In genomic region chrV:10525902-10526301, ce11 we compare ENCODE assay signal across 2 worm cellular contexts.
TF ChIP-seq lines count a peak whose summit lies in the region.

Gene C35A5.8, minus strand, starts transcription at chrV:10525908.
Gene hda-11, plus strand, starts transcription at chrV:10526184.

TF ChIP-seq in whole organism, L4 larva, 104 proteins besides CTCF, POLR2A, EP300 and RAD21 (continued from another document and continues in another):
- TF ChIP-seq R02D3.7 (tag; optimal IDR thresholded peaks at IDR 0.05; lab: Kevin White, UChicago) = no peak
- TF ChIP-seq ama-1 (optimal IDR thresholded peaks at IDR 0.05; lab: Kevin White, UChicago) = no peak
- no peak for TF ChIP-seq zip-11 (GFP tag; IDR thresholded peaks at IDR 0.05; lab: Robert Waterston, UW)
- TF ChIP-seq nhr-102 (tag; optimal IDR thresholded peaks at IDR 0.05; lab: Kevin White, UChicago) = no peak
- TF ChIP-seq nhr-237 (tag; optimal IDR thresholded peaks at IDR 0.05; lab: Kevin White, UChicago) = no peak
- peak; percentile 73 for TF ChIP-seq dpl-1 (GFP tag; optimal IDR thresholded peaks at IDR 0.05; lab: Kevin White, UChicago)
- peak; percentile 44; the same call in 1 of the 2 replicates for TF ChIP-seq hmg-1.1 (GFP tag; IDR thresholded peaks at IDR 0.05; lab: Robert Waterston, UW)
- TF ChIP-seq sdz-12 (GFP tag; optimal IDR thresholded peaks at IDR 0.05; lab: Kevin White, UChicago) = peak; percentile 41
- peak; percentile 31 for TF ChIP-seq nhr-48 (tag; optimal IDR thresholded peaks at IDR 0.05; lab: Kevin White, UChicago)
- no peak for TF ChIP-seq lin-15B (tag; optimal IDR thresholded peaks at IDR 0.05; lab: Kevin White, UChicago)
- TF ChIP-seq ctbp-1 (GFP tag; IDR thresholded peaks at IDR 0.05; lab: Robert Waterston, UW) = no peak
- no peak for TF ChIP-seq php-3 (GFP tag; IDR thresholded peaks at IDR 0.05; lab: Robert Waterston, UW)
- TF ChIP-seq set-16 (GFP tag; IDR thresholded peaks at IDR 0.05; lab: Robert Waterston, UW) = no peak
- TF ChIP-seq T26A8.4 (GFP tag; IDR thresholded peaks at IDR 0.05; lab: Robert Waterston, UW) = no peak; the same call in 1 of the 2 replicates
- no peak for TF ChIP-seq egl-27 (tag; optimal IDR thresholded peaks at IDR 0.05; lab: Kevin White, UChicago)
- no peak for TF ChIP-seq hlh-30 (tag; optimal IDR thresholded peaks at IDR 0.05; lab: Kevin White, UChicago; ENCODE audit: insufficient read depth)
- no peak for TF ChIP-seq nhr-42 (GFP tag; IDR thresholded peaks at IDR 0.05; lab: Robert Waterston, UW)
- no peak for TF ChIP-seq zip-2 (tag; optimal IDR thresholded peaks at IDR 0.05; lab: Kevin White, UChicago)
- no peak for TF ChIP-seq Y75B8A.6 (GFP tag; IDR thresholded peaks at IDR 0.05; lab: Robert Waterston, UW)
- TF ChIP-seq Y105C5A.15 (GFP tag; IDR thresholded peaks at IDR 0.05; lab: Robert Waterston, UW) = no peak
- TF ChIP-seq lir-3 (tag; optimal IDR thresholded peaks at IDR 0.05; lab: Kevin White, UChicago) = no peak
- TF ChIP-seq nhr-10 (tag; optimal IDR thresholded peaks at IDR 0.05; lab: Kevin White, UChicago) = no peak
- TF ChIP-seq daf-8 (GFP tag; IDR thresholded peaks at IDR 0.05; lab: Robert Waterston, UW) = no peak
- no peak for TF ChIP-seq ztf-11 (tag; optimal IDR thresholded peaks at IDR 0.05; lab: Kevin White, UChicago)
- TF ChIP-seq ZK337.2 (GFP tag; IDR thresholded peaks at IDR 0.05; lab: Robert Waterston, UW) = peak; percentile 89
- 0 out of 2 replicates have a peak, but pooled peaks have one; percentile 68 for TF ChIP-seq D1046.2 (GFP tag; IDR thresholded peaks at IDR 0.05; lab: Robert Waterston, UW)
- TF ChIP-seq gei-8 (GFP tag; optimal IDR thresholded peaks at IDR 0.05; lab: Kevin White, UChicago) = no peak
- TF ChIP-seq F26F4.8 (GFP tag; conservative IDR thresholded peaks at IDR 0.05; lab: Robert Waterston, UW) = no peak
- TF ChIP-seq pha-4 (GFP tag; IDR thresholded peaks at IDR 0.05; lab: Robert Waterston, UW) = no peak; the same call in 1 of the 2 replicates
- no peak for TF ChIP-seq pha-4 (tag; optimal IDR thresholded peaks at IDR 0.05; lab: Kevin White, UChicago)
- TF ChIP-seq nhr-41 (GFP tag; IDR thresholded peaks at IDR 0.05; lab: Robert Waterston, UW) = no peak
- peak; percentile 32 for TF ChIP-seq nhr-6 (tag; optimal IDR thresholded peaks at IDR 0.05; lab: Kevin White, UChicago)
- peak; percentile 4 for TF ChIP-seq nhr-25 (tag; optimal IDR thresholded peaks at IDR 0.05; lab: Kevin White, UChicago; ENCODE audit: borderline replicate concordance, insufficient read depth)
- no peak for TF ChIP-seq F10B5.3 (tag; optimal IDR thresholded peaks at IDR 0.05; lab: Kevin White, UChicago)
- peak; percentile 42 for TF ChIP-seq aha-1 (tag; lab: Kevin White, UChicago)
- no peak for TF ChIP-seq fkh-10 (GFP tag; optimal IDR thresholded peaks at IDR 0.05; lab: Kevin White, UChicago)
- no peak for TF ChIP-seq fos-1 (tag; optimal IDR thresholded peaks at IDR 0.05; lab: Kevin White, UChicago)
- peak; percentile 48 for TF ChIP-seq rbr-2 (tag; optimal IDR thresholded peaks at IDR 0.05; lab: Kevin White, UChicago)
- no peak for TF ChIP-seq mdl-1 (tag; optimal IDR thresholded peaks at IDR 0.05; lab: Kevin White, UChicago)
- TF ChIP-seq daf-12 (tag; optimal IDR thresholded peaks at IDR 0.05; lab: Kevin White, UChicago) = no peak
- TF ChIP-seq nhr-76 (tag; optimal IDR thresholded peaks at IDR 0.05; lab: Kevin White, UChicago) = no peak
- no peak for TF ChIP-seq unc-39 (tag; optimal IDR thresholded peaks at IDR 0.05; lab: Kevin White, UChicago)
- no peak for TF ChIP-seq nhr-28 (tag; optimal IDR thresholded peaks at IDR 0.05; lab: Kevin White, UChicago)
- TF ChIP-seq cey-2 (tag; optimal IDR thresholded peaks at IDR 0.05; lab: Kevin White, UChicago; ENCODE audit: borderline replicate concordance, insufficient read depth) = no peak
- TF ChIP-seq zfp-3 (GFP tag; conservative IDR thresholded peaks at IDR 0.05; lab: Robert Waterston, UW) = peak; percentile 46; the same call in 1 of the 2 replicates
- no peak for TF ChIP-seq ceh-62 (tag; optimal IDR thresholded peaks at IDR 0.05; lab: Kevin White, UChicago)
- TF ChIP-seq nhr-77 (tag; optimal IDR thresholded peaks at IDR 0.05; lab: Kevin White, UChicago) = no peak
- TF ChIP-seq jun-1 (tag; optimal IDR thresholded peaks at IDR 0.05; lab: Kevin White, UChicago) = no peak
- peak; percentile 48 for TF ChIP-seq Y48G9A.11 (GFP tag; IDR thresholded peaks at IDR 0.05; lab: Robert Waterston, UW)
- TF ChIP-seq ztf-7 (tag; optimal IDR thresholded peaks at IDR 0.05; lab: Kevin White, UChicago) = no peak
- TF ChIP-seq ceh-44 (GFP tag; IDR thresholded peaks at IDR 0.05; lab: Robert Waterston, UW) = no peak
- no peak for TF ChIP-seq snpc-1.2 (GFP tag; IDR thresholded peaks at IDR 0.05; lab: Robert Waterston, UW)
- no peak for TF ChIP-seq aly-2 (tag; optimal IDR thresholded peaks at IDR 0.05; lab: Kevin White, UChicago)
- no peak for TF ChIP-seq lim-7 (GFP tag; IDR thresholded peaks at IDR 0.05; lab: Robert Waterston, UW)
- TF ChIP-seq mxl-2 (GFP tag; conservative IDR thresholded peaks at IDR 0.05; lab: Robert Waterston, UW) = 0 out of 2 replicates have a peak, but pooled peaks have one; percentile 27
- no peak for TF ChIP-seq pqm-1 (tag; optimal IDR thresholded peaks at IDR 0.05; lab: Kevin White, UChicago)
- no peak for TF ChIP-seq skn-1 (tag; optimal IDR thresholded peaks at IDR 0.05; lab: Kevin White, UChicago)
- TF ChIP-seq lin-29 (GFP tag; IDR thresholded peaks at IDR 0.05; lab: Robert Waterston, UW) = no peak
- no peak for TF ChIP-seq mdt-29 (GFP tag; IDR thresholded peaks at IDR 0.05; lab: Robert Waterston, UW)
- no peak for TF ChIP-seq zfp-2 (tag; optimal IDR thresholded peaks at IDR 0.05; lab: Kevin White, UChicago)
- TF ChIP-seq lin-13 (GFP tag; optimal IDR thresholded peaks at IDR 0.05; lab: Kevin White, UChicago) = no peak
- TF ChIP-seq daf-16 (GFP tag; optimal IDR thresholded peaks at IDR 0.05; lab: Kevin White, UChicago) = no peak
- TF ChIP-seq daf-16 (tag; optimal IDR thresholded peaks at IDR 0.05; lab: Kevin White, UChicago) = no peak
- no peak for TF ChIP-seq arid-1 (GFP tag; conservative IDR thresholded peaks at IDR 0.05; lab: Robert Waterston, UW)
- peak in 1 of 2 experiments; percentile 92 for TF ChIP-seq unc-62 (GFP tag; optimal IDR thresholded peaks at IDR 0.05 in 1 of 2; lab: Kevin White, UChicago)
- no peak for TF ChIP-seq unc-62 (tag; optimal IDR thresholded peaks at IDR 0.05; lab: Kevin White, UChicago)
- TF ChIP-seq ceh-82 (tag; optimal IDR thresholded peaks at IDR 0.05; lab: Kevin White, UChicago) = no peak
- no peak for TF ChIP-seq ceh-32 (tag; optimal IDR thresholded peaks at IDR 0.05; lab: Kevin White, UChicago; ENCODE audit: poor library complexity)

TF ChIP-seq in whole organism, late embryonic, 69 proteins besides CTCF, POLR2A, EP300 and RAD21 (continued from another document):
- peak; percentile 88 for TF ChIP-seq ref-2 (tag; optimal IDR thresholded peaks at IDR 0.05; lab: Kevin White, UChicago)
- TF ChIP-seq sox-4 (tag; optimal IDR thresholded peaks at IDR 0.05; lab: Kevin White, UChicago) = no peak
- TF ChIP-seq ceh-9 (tag; optimal IDR thresholded peaks at IDR 0.05; lab: Kevin White, UChicago) = no peak
- no peak for TF ChIP-seq ceh-6 (GFP tag; optimal IDR thresholded peaks at IDR 0.05; lab: Kevin White, UChicago)
- no peak for TF ChIP-seq nhr-11 (tag; optimal IDR thresholded peaks at IDR 0.05; lab: Kevin White, UChicago)
- TF ChIP-seq mec-3 (tag; optimal IDR thresholded peaks at IDR 0.05; lab: Kevin White, UChicago; ENCODE audit: borderline replicate concordance) = peak; percentile 84
- no peak for TF ChIP-seq syd-9 (tag; optimal IDR thresholded peaks at IDR 0.05; lab: Kevin White, UChicago)
- TF ChIP-seq ceh-2 (tag; optimal IDR thresholded peaks at IDR 0.05; lab: Kevin White, UChicago) = peak; percentile 91
- peak; percentile 94 for TF ChIP-seq ceh-31 (tag; optimal IDR thresholded peaks at IDR 0.05; lab: Kevin White, UChicago)
- peak; percentile 62 for TF ChIP-seq zip-5 (tag; optimal IDR thresholded peaks at IDR 0.05; lab: Kevin White, UChicago)
- TF ChIP-seq ztf-16 (tag; optimal IDR thresholded peaks at IDR 0.05; lab: Kevin White, UChicago) = no peak
- peak; percentile 8 for TF ChIP-seq nfya-1 (tag; optimal IDR thresholded peaks at IDR 0.05; lab: Kevin White, UChicago)
- TF ChIP-seq hlh-30 (tag; optimal IDR thresholded peaks at IDR 0.05; lab: Kevin White, UChicago; ENCODE audit: insufficient read depth) = no peak
- TF ChIP-seq elt-4 (tag; optimal IDR thresholded peaks at IDR 0.05; lab: Kevin White, UChicago) = no peak
- peak; percentile 22 for TF ChIP-seq sdc-2 (tag; optimal IDR thresholded peaks at IDR 0.05; lab: Kevin White, UChicago)
- peak; percentile 96 for TF ChIP-seq C08G9.2 (tag; optimal IDR thresholded peaks at IDR 0.05; lab: Kevin White, UChicago)
- TF ChIP-seq C38D4.7 (GFP tag; optimal IDR thresholded peaks at IDR 0.05; lab: Kevin White, UChicago) = no peak
- peak; percentile 65 for TF ChIP-seq F13H6.1 (tag; optimal IDR thresholded peaks at IDR 0.05; lab: Kevin White, UChicago)
- TF ChIP-seq ceh-19 (GFP tag; optimal IDR thresholded peaks at IDR 0.05; lab: Kevin White, UChicago) = peak; percentile 15
- peak; percentile 1 for TF ChIP-seq hlh-15 (tag; optimal IDR thresholded peaks at IDR 0.05; lab: Kevin White, UChicago)
- peak; percentile 52 for TF ChIP-seq fkh-6 (tag; optimal IDR thresholded peaks at IDR 0.05; lab: Kevin White, UChicago)
- no peak for TF ChIP-seq odd-2 (tag; optimal IDR thresholded peaks at IDR 0.05; lab: Kevin White, UChicago)
- no peak for TF ChIP-seq ama-1 (optimal IDR thresholded peaks at IDR 0.05; lab: Kevin White, UChicago)
- TF ChIP-seq pros-1 (tag; optimal IDR thresholded peaks at IDR 0.05; lab: Kevin White, UChicago) = no peak
- TF ChIP-seq unc-86 (tag; optimal IDR thresholded peaks at IDR 0.05; lab: Kevin White, UChicago) = no peak
- no peak for TF ChIP-seq Y22D7AL.16 (tag; optimal IDR thresholded peaks at IDR 0.05; lab: Kevin White, UChicago)
- no peak for TF ChIP-seq lin-11 (tag; optimal IDR thresholded peaks at IDR 0.05; lab: Kevin White, UChicago)
- peak; percentile 39 for TF ChIP-seq fax-1 (tag; optimal IDR thresholded peaks at IDR 0.05; lab: Kevin White, UChicago)
- peak; percentile 25 for TF ChIP-seq ttx-3 (tag; optimal IDR thresholded peaks at IDR 0.05; lab: Kevin White, UChicago)
- TF ChIP-seq che-1 (tag; optimal IDR thresholded peaks at IDR 0.05; lab: Kevin White, UChicago) = no peak
- peak; percentile 48 for TF ChIP-seq ceh-34 (tag; optimal IDR thresholded peaks at IDR 0.05; lab: Kevin White, UChicago)
- TF ChIP-seq elt-2 (tag; optimal IDR thresholded peaks at IDR 0.05; lab: Kevin White, UChicago) = peak; percentile 78
- no peak for TF ChIP-seq unc-55 (GFP tag; optimal IDR thresholded peaks at IDR 0.05; lab: Kevin White, UChicago)
- peak; percentile 7 for TF ChIP-seq hlh-6 (tag; optimal IDR thresholded peaks at IDR 0.05; lab: Kevin White, UChicago)
- no peak for TF ChIP-seq pag-3 (tag; optimal IDR thresholded peaks at IDR 0.05; lab: Kevin White, UChicago; ENCODE audit: borderline replicate concordance)
- TF ChIP-seq unc-42 (tag; optimal IDR thresholded peaks at IDR 0.05; lab: Kevin White, UChicago) = peak; percentile 22
- peak; percentile 60 for TF ChIP-seq rnt-1 (tag; optimal IDR thresholded peaks at IDR 0.05; lab: Kevin White, UChicago)
- TF ChIP-seq ceh-30 (tag; optimal IDR thresholded peaks at IDR 0.05; lab: Kevin White, UChicago) = no peak
- no peak for TF ChIP-seq ceh-24 (tag; optimal IDR thresholded peaks at IDR 0.05; lab: Kevin White, UChicago)
- peak; percentile 89 for TF ChIP-seq ets-4 (tag; optimal IDR thresholded peaks at IDR 0.05; lab: Kevin White, UChicago)
- TF ChIP-seq dmd-4 (tag; optimal IDR thresholded peaks at IDR 0.05; lab: Kevin White, UChicago; ENCODE audit: borderline replicate concordance) = no peak
- TF ChIP-seq pha-4 (tag; optimal IDR thresholded peaks at IDR 0.05; lab: Kevin White, UChicago) = no peak
